Worm (Caenorhabditis elegans): ENCODE measurements around the gene trx-2.
"Not testable (repeated sequence)": the region's sequence is repeated elsewhere in the genome, so short reads cannot be mapped to it uniquely, and the experiment has no call there.

Gene trx-2

DNA sequence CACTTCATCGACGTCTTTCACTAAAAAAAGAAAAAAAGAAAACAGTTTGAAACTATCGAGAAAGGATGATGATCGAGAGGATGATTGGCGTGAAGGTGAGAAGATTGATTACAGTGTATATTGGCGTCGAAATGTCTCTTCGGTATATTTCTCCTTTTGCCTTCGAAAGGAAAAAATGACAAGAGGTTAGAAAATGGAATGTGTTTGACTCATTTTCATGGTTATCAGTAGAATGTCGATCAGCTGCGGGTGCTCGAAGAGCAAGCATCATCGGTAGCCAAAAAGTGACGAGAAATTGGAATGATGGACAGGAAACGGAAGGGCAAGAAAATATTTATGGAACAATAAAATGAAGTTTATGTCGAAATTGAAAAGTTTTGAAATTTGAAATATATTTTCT, 19.4 kb downstream of the trx-2 start:
- TF ChIP-seq ahr-1 (tag; optimal IDR thresholded peaks at IDR 0.05) (no peak), F13H6.1 (tag; optimal IDR thresholded peaks at IDR 0.05) (no peak), ceh-18 (tag; optimal IDR thresholded peaks at IDR 0.05) (no peak), elt-4 (tag; optimal IDR thresholded peaks at IDR 0.05) (no peak), C38D4.7 (GFP tag; optimal IDR thresholded peaks at IDR 0.05) (no peak), tbx-7 (tag; optimal IDR thresholded peaks at IDR 0.05) (no peak), pag-3 (tag; optimal IDR thresholded peaks at IDR 0.05; ENCODE audit: borderline replicate concordance) (no peak), ceh-6 (GFP tag; optimal IDR thresholded peaks at IDR 0.05) (no peak), ceh-14 (tag; optimal IDR thresholded peaks at IDR 0.05) (no peak), unc-86 (tag; optimal IDR thresholded peaks at IDR 0.05) (no peak), pax-1 (tag; optimal IDR thresholded peaks at IDR 0.05) (no peak), ceh-24 (tag; optimal IDR thresholded peaks at IDR 0.05) (no peak), zip-5 (tag; optimal IDR thresholded peaks at IDR 0.05) (no peak), dmd-4 (tag; optimal IDR thresholded peaks at IDR 0.05; ENCODE audit: borderline replicate concordance) (no peak), sdc-2 (tag; optimal IDR thresholded peaks at IDR 0.05) (no peak), ceh-34 (tag; optimal IDR thresholded peaks at IDR 0.05) (no peak), hlh-30 (tag; optimal IDR thresholded peaks at IDR 0.05; ENCODE audit: insufficient read depth) (no peak), odd-2 (tag; optimal IDR thresholded peaks at IDR 0.05) (no peak)

- TF ChIP-seq fax-1 (tag; optimal IDR thresholded peaks at IDR 0.05) (no peak), C08G9.2 (tag; optimal IDR thresholded peaks at IDR 0.05) (no peak), lim-6 (tag; optimal IDR thresholded peaks at IDR 0.05) (no peak), pqm-1 (tag; optimal IDR thresholded peaks at IDR 0.05) (no peak), ceh-48 (tag; optimal IDR thresholded peaks at IDR 0.05) (no peak), ztf-16 (tag; optimal IDR thresholded peaks at IDR 0.05) (no peak), pha-2 (tag; optimal IDR thresholded peaks at IDR 0.05) (no peak), F13H6.1 (tag; optimal IDR thresholded peaks at IDR 0.05) (no peak), unc-3 (GFP tag; conservative IDR thresholded peaks at IDR 0.05) (no peak), unc-3 (tag; optimal IDR thresholded peaks at IDR 0.05) (no peak)
Measured at ce11 chrV:10338305-10338992, 24.0 kb downstream of the trx-2 start, which contains the start of gene arx-2. Gene arx-2, minus strand, starts transcription at chrV:10338355.

DNA sequence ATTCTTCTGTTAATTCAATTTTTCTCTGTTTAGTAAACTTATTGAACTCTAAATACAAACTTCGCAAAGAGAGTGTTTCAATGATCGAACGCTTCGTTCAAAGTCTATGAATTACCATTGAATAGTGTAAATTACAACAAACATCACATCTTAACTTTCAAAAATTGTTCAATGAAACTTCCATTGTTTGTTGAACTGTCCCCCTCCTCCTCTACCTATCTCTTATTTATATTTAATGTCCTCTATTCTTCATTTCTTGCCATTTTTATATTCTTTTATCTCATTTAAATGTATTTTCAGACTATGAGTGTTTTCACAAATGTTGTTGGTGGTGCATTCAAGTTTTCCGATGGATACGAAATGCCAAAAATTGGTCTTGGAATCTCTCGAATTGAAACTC, 24.7 kb downstream of the trx-2 start, which contains the start of gene K07C5.2:
Gene K07C5.2 (plus strand): TSS at position 301 of the 400 bp plus-strand sequence.
- no peak for TF ChIP-seq sox-4 (tag; optimal IDR thresholded peaks at IDR 0.05)
- TF ChIP-seq ceh-30 (tag; optimal IDR thresholded peaks at IDR 0.05): no peak

DNA sequence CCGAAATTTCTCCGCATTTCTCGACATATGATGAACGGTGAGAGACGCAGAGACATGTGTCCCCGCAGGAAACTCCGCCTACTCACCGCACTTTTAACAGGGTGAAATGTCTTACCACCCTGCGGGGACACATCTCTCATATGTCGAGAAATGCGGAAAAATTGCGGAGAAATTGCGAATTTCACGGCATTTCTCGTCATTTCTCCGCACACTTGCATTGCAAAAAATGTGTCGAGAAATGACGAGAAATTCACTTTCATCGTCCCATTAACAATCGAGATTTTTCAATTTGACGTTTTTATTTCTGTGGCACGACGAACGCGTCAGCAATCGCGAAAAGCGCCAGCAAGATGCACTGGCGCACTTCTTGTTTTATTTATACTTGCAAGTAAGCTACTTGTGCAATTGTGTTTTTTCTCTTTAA, 27.4 kb downstream of the trx-2 start, which contains the start of gene K07C5.13:
Gene K07C5.13 (plus strand): TSS at position 151 of the 424 bp plus-strand sequence.
- TF ChIP-seq unc-86 (tag; optimal IDR thresholded peaks at IDR 0.05) (peak; percentile 5), ceh-34 (tag; optimal IDR thresholded peaks at IDR 0.05) (peak; percentile 29), ceh-31 (tag; optimal IDR thresholded peaks at IDR 0.05) (peak; percentile 56), unc-42 (tag; optimal IDR thresholded peaks at IDR 0.05) (peak; percentile 17), ceh-18 (tag; optimal IDR thresholded peaks at IDR 0.05) (peak; percentile 70), tbx-2 (tag; optimal IDR thresholded peaks at IDR 0.05) (peak; percentile 25), unc-3 (GFP tag; conservative IDR thresholded peaks at IDR 0.05) (0 out of 2 replicates have a peak, but pooled peaks have one; percentile 42), sdc-2 (tag; optimal IDR thresholded peaks at IDR 0.05) (peak; percentile 22), ref-2 (tag; optimal IDR thresholded peaks at IDR 0.05) (peak; percentile 49)
- TF ChIP-seq unc-3 (tag; optimal IDR thresholded peaks at IDR 0.05): not testable (repeated sequence)

- TF ChIP-seq lim-6 (tag; optimal IDR thresholded peaks at IDR 0.05) (no peak), zip-5 (tag; optimal IDR thresholded peaks at IDR 0.05) (no peak), ceh-24 (tag; optimal IDR thresholded peaks at IDR 0.05) (no peak), ceh-34 (tag; optimal IDR thresholded peaks at IDR 0.05) (no peak), unc-86 (tag; optimal IDR thresholded peaks at IDR 0.05) (no peak), ttx-3 (tag; optimal IDR thresholded peaks at IDR 0.05) (no peak), ceh-14 (tag; optimal IDR thresholded peaks at IDR 0.05) (no peak)
Measured at ce11 chrV:10342904-10343303, 28.4 kb downstream of the trx-2 start, which contains the start of gene K07C5.3. Gene K07C5.3, plus strand, starts transcription at chrV:10343032.

Measured in whole organism, late embryonic.